Worm (Caenorhabditis elegans): ENCODE data around the gene rsu-1.

DNA sequence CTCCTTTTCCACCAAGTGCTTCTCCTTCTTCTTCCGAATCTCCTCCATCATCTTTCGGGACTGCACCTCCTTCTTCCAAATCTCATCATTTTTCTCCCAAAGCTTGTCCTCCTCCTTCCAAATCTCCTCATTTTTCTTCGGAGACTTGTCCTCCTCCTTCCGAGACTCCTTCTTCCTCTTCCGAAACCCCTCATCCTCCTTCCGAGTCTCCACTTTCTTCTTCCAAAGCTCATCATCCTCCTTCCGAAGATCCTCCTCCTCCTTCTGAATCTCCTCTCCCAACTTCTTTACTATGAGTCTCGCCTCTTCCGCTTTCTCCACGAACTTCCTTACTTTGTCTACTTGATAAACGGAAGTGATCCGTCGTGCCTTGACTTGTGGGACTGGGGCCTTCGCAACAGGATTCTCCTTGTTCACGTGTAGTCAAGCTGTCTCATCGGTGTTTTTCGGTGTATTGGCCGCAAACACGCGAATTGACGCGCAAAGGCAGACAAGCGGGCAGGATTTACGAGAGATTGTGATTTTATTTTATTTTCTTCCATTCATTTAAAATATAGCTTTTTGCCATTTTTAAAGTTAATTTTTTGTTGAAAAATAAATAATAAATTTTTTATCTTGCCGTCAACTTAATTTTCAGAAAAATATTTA is 19.1 kb upstream of the rsu-1 start, which contains the start of the genes K01A11.3 and C34C12.12:
- TF ChIP-seq unc-62 (GFP tag; optimal IDR thresholded peaks at IDR 0.05) (no peak), ceh-39 (tag; optimal IDR thresholded peaks at IDR 0.05) (no peak), pha-4 (tag; optimal IDR thresholded peaks at IDR 0.05) (no peak), elt-3 (tag; optimal IDR thresholded peaks at IDR 0.05) (no peak), bed-3 (GFP tag; optimal IDR thresholded peaks at IDR 0.05) (no peak), nhr-76 (tag; optimal IDR thresholded peaks at IDR 0.05) (no peak), nhr-237 (tag; optimal IDR thresholded peaks at IDR 0.05) (no peak), ces-1 (GFP tag; optimal IDR thresholded peaks at IDR 0.05) (no peak), snpc-4 (tag; optimal IDR thresholded peaks at IDR 0.05) (no peak), nhr-28 (tag; optimal IDR thresholded peaks at IDR 0.05) (no peak), cnd-1 (tag; optimal IDR thresholded peaks at IDR 0.05) (no peak)
